Fruit fly (Drosophila melanogaster) ovary, adult (tissue): Measurements from ENCODE around the gene CG13131.

Experiments
- CG17801 ChIP-seq: fragments of 200-800 bp; optimal IDR thresholded peaks from 2 replicates; lab custom pipeline; 2019; ENCODE audit warnings: missing biosample characterization, mild to moderate bottlenecking, missing genetic modification characterization, moderate library complexity; ENCODE audit not compliant: partially characterized antibody

Gene CG13131

DNA sequence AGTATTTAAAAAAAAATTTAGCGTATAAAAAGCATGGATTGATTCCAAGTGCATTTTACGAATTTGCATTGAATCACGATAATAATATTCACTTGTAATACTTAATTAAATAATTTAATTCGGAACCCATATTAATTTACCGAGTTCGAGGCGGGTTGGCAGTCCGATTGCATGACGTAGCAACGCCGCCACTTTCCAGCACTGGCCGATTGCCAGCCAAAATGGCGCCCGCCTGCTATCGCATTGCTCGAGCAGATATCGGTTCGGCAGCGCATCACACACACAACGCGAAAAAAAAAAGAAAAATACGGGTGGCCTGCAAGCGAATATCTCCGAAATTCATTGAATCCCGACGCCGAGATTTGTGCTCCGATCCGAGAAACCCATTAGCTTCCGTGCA, 13.7 kb downstream of the CG13131 start, which contains the start of gene Ndf:
TSS of gene Ndf (plus strand) at position 240 of the 400 bp plus-strand sequence.
- TF ChIP-seq CG17801: peak; percentile 63

DNA sequence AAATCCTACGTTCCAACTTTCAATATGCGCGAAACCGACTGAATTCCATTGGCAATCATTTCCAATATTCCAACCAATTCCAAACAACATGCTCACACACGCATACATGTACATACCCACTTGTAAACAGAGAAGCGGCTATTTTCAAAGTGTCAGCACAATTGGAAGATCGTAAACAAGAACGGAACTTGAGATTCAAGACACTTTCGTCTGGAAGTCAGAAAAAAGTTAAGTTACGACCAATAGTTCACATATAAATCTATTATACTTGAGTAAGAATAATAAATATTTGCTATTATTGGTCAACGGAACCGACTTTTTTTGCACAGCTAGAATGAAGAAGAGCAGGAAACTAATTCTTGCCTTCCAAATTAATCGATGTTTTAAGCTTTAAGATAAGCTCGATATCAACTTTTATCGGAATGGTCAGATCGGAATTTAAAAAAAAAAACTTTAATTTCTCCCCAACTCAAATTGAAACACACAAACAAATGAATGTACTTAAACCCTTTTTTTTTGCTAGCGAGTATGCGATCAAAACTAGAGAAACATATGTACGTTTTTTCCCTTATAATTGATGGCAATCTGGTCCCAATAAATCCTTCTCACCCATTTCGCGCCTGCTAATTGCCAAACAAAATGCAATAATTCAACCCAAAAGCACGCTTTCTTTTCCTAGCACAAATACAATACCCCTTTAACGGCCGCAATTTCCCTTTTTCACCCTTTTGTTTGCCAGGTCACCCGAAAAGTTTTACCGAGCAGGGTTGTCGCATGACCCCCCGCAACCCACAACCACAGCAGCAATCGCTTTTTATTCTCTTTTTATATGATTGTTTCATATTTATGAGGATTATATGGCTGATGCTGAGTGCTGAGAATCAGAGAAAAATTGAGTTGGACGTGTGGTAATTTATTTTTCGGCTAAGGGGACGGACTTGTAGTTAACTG, 14.6 kb downstream of the CG13131 start, which contains the start of the genes CG31875 and SoYb:
TSS of gene CG31875 (minus strand) at position 329 of the 951 bp plus-strand sequence.
TSS of gene SoYb (minus strand) at position 329 of the 951 bp plus-strand sequence.
- peak; percentile 50 for TF ChIP-seq CG17801

DNA sequence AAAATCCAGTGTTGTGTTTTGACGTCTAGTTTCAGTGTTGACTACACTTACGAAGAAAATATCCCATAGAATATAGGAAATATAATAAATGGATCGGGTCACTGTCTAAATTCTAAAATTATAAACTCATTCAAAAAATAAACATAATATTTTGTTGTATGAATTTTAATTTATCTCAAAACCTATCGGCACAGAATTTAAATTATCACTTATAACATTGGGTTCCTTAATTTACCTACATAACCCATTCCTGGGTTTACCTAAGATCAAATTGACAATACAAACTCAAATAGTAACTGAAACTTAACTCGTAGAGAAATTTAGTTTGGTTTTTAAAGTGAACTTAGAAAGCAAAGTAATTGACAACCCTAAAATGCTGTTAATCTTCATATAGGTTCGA, 20.7 kb downstream of the CG13131 start:
- no peak for TF ChIP-seq CG17801

DNA sequence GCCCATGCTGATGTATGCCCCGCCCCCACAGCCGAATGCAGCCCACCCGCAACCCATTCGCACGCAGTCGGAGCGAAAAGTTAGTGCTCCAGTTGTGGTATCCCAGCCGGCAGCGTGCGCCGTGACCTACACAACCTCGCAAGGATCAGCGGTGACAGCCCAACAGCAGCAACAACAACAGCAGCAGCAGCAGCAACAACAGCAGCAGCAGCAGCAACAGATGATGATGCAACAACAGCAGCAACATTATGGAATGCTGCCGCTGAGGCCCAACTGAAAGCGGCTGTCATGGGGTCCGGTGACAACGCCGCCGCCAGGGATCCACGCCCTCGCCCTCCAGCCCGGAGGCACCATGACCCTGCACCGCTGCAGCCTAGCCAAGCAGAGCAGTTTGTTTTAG, 22.9 kb downstream of the CG13131 start:
- TF ChIP-seq CG17801: no peak

DNA sequence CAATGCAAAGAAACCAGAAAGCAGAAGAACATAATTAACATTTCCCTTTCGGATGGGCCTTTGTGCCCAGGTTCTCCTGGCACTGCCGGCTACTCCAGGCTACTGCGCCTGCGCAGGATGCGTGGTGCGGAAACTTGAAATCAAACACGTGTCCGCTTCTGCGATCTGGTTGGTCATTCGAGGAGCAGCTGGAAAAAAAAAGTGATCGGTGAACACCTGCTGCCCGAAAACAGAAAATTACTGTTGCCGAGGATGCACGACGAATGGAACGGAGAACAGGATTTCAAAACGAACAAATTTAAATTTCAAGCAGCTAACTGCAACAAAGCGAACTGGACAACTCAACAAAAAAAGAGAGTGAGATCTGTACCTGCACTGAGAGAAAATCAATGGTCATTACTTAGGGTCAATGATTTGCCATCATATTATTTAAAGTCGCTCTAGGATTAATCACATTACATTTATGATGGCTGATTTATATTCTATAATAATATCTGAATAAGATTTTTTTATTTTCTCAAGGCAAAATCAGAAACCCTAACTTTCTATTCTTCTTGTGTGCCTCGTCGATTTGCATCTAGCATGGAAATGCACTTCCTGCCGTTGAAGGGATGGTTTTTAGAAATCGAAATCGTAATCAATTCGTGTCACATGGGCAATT, 27.3 kb downstream of the CG13131 start:
- TF ChIP-seq CG17801: no peak

DNA sequence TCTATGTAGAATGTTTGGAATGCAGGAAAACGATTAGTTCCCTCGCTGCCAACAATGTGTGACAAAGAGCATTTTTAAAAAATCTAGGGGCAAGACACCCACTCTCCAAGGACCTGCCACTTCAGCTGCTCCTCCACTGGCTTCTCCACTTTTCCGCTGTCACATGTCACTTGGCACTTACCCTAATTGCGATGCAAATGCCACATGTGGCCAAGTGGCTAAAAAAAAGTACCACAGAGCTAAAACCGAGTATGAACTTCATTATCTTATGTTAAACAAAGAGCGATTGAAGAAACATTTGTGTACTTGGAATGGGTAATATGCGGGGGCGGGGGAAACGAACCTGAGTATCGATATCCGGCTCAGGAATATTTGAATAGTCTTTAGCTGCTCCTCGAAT, 28.0 kb downstream of the CG13131 start:
- TF ChIP-seq CG17801: no peak

- no peak for TF ChIP-seq CG17801
These were observed 28.9 kb downstream of the CG13131 start for dm6 chr2L:9988201-9988990.

dm6 chr2L:9986402-9987350, 30.6 kb downstream of the CG13131 start:
- peak; percentile 80 for TF ChIP-seq CG17801

- no peak for TF ChIP-seq CG17801
These were observed 33.0 kb downstream of the CG13131 start, which contains the start of gene bib for dm6 chr2L:9984078-9984772. bib (plus strand) TSS chr2L:9984645.

DNA sequence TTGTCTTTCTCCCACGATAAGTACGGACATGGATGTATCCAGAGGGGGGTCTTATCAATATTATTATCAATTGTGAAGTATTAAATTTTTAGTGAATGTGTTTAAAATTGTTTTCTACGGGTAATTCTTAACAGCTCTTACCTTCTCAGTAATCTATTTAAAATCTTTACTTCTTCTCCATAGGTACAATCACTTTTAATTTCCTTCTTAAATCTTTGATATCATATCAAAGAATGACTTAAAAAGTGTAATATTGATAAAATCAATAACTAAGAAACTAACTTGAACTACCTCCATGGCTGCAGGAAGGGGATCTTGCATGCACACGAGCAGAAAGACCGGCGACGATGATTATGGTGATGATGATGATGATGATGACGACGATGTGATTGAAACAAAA, 34.7 kb downstream of the CG13131 start:
- no peak for TF ChIP-seq CG17801

dm6 chr2L:9981809-9982208, 35.5 kb downstream of the CG13131 start:
- TF ChIP-seq CG17801: no peak

DNA sequence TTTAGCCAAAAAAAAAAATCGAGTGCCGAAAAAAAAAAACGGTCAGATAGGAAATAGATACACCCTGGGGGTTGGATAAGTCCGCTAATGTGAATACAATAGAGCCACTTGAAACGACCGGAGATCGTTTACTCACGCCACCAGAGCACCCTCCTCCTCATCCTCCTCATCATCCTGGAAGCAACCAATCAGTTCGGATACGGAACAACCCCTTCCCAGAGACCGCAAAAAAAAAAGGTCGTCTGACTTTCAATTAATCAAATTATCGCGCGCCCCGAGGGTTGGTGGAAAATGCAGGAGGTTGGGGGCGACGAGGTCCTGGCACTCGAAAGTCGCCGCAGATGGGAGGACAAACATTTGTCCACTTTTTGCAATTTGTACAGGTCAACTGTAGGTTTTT, 44.6 kb downstream of the CG13131 start:
- TF ChIP-seq CG17801: no peak

- TF ChIP-seq CG17801: no peak
These were observed 49.0 kb downstream of the CG13131 start for dm6 chr2L:9968201-9968727.

- peak; percentile 93 for TF ChIP-seq CG17801
These were observed 50.1 kb downstream of the CG13131 start, which contains the start of the genes Dref and RpL13 for dm6 chr2L:9966983-9967737. Dref (minus strand) TSS chr2L:9967229. RpL13 (plus strand) TSS chr2L:9967313.
